Worm (Caenorhabditis elegans) whole organism, midembryonic: ENCODE data around the gene F40H6.5.

Experiments used
- T22C8.4 ChIP-seq: fragments of 200-800 bp; sonication (Bioruptor generic); IDR thresholded peaks from 2 replicates; pipeline ENCODE4 v1.3.6; 2022; ENCODE audit warnings: missing genetic modification characterization, missing compliant biosample characterization
- cog-1 ChIP-seq: sonication (generic microtip); optimal IDR thresholded peaks from 2 replicates; lab custom pipeline; 2016; ENCODE audit warnings: missing genetic modification characterization, missing compliant biosample characterization
- klf-2 ChIP-seq: fragments of 200-800 bp; sonication (Bioruptor generic); conservative IDR thresholded peaks from 2 replicates; pipeline ENCODE4 v1.3.6; 2022; ENCODE audit warnings: missing genetic modification reagents, missing genetic modification characterization, missing compliant biosample characterization
- tab-1 ChIP-seq: fragments of 200-800 bp; sonication (Bioruptor generic); IDR thresholded peaks from 2 replicates; pipeline ENCODE4 v1.3.6; 2022; ENCODE audit warnings: missing genetic modification characterization, missing compliant biosample characterization
- ztf-23 ChIP-seq: fragments of 200-800 bp; sonication (Bioruptor generic); IDR thresholded peaks from 2 replicates; pipeline ENCODE4 v1.3.6; 2022; ENCODE audit warnings: missing genetic modification reagents, missing genetic modification characterization, missing compliant biosample characterization
- ztf-29 ChIP-seq: fragments of 200-800 bp; sonication (Bioruptor generic); IDR thresholded peaks from 2 replicates; pipeline ENCODE4 v1.3.6; 2022; ENCODE audit warnings: missing genetic modification reagents, missing genetic modification characterization, missing compliant biosample characterization

DNA sequence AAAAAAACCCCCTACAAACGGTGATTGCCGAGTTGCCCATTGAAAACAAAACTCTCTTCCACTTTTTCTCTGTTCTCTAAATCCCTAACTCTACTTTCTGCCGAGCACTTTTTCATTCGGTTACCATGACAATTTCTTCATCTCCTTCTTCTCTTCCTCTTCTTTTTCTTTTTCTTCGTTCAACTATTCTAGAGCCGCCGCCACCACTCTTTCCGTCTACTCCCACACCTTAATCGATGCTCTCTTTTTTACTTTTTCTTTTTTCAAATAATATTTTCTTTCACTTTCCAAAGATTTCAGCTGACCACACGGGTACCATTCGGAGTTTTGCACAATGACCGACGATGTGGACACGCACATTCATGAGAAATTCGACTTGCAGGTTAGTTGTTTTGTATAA lies 12.0 kb upstream of the F40H6.5 start, which contains the start of gene mapk-15:
- TF ChIP-seq cog-1 (tag; lab: Kevin White, UChicago), result no peak
- TF ChIP-seq ztf-29 (GFP tag; lab: Robert Waterston, UW), result no peak
- no peak for TF ChIP-seq ztf-23
- no peak for TF ChIP-seq tab-1 (GFP tag; lab: Robert Waterston, UW)
- no peak for TF ChIP-seq klf-2 (GFP tag; lab: Robert Waterston, UW)
- no peak for TF ChIP-seq T22C8.4 (GFP tag; lab: Robert Waterston, UW)
